Worm (Caenorhabditis elegans) whole organism, young adult: ENCODE measurements around the gene his-73.

Experiments used
- F55B11.4 ChIP-seq: sonication (generic microtip); optimal IDR thresholded peaks from 2 replicates; lab custom pipeline; 2016; ENCODE audit warnings: missing compliant biosample characterization, missing genetic modification characterization, borderline replicate concordance; ENCODE audit not compliant: insufficient read depth
- K12H6.12 ChIP-seq: fragments of 200-800 bp; sonication (Bioruptor generic); optimal IDR thresholded peaks from 2 replicates; lab custom pipeline; 2018; ENCODE audit warnings: mild to moderate bottlenecking, missing genetic modification characterization, missing compliant biosample characterization
- Y53G8AR.9 ChIP-seq: fragments of 200-800 bp; sonication (Bioruptor generic); conservative IDR thresholded peaks from 2 replicates; pipeline ENCODE4 v1.3.6; 2022; ENCODE audit warnings: missing genetic modification reagents, missing genetic modification characterization, missing compliant biosample characterization
- Y67H2A.10 ChIP-seq: fragments of 200-800 bp; sonication (Bioruptor generic); conservative IDR thresholded peaks from 2 replicates; pipeline ENCODE4 v1.3.6; 2022; ENCODE audit warnings: missing genetic modification reagents, missing genetic modification characterization, missing compliant biosample characterization
- ZK185.1 ChIP-seq: sonication (generic microtip); optimal IDR thresholded peaks from 2 replicates; lab custom pipeline; 2016; ENCODE audit warnings: mild to moderate bottlenecking, missing genetic modification characterization, missing compliant biosample characterization; ENCODE audit not compliant: poor library complexity, severe bottlenecking
- ama-1 ChIP-seq, 3 experiments: fragments of 150-350 bp in 1 of 3; sonication (generic microtip) in 2 of 3; optimal IDR thresholded peaks; 2 replicates each; lab custom pipeline; 2014 to 2018; ENCODE audit warnings: missing biosample characterization in 2 of 3, missing genetic modification characterization in 2 of 3, missing genetic modification reagents in 2 of 3
- attf-3 ChIP-seq: fragments of 200-800 bp; sonication (Bioruptor generic); conservative IDR thresholded peaks from 2 replicates; pipeline ENCODE4 v1.3.6; 2022; ENCODE audit warnings: missing genetic modification reagents, missing genetic modification characterization, missing compliant biosample characterization
- cebp-1 ChIP-seq, 2 experiments: fragments of 200-800 bp in 1 of 2; sonication (Bioruptor generic) in 1 of 2; sonication (generic microtip) in 1 of 2; IDR thresholded peaks in 1 of 2; optimal IDR thresholded peaks in 1 of 2; 2 replicates each; pipeline versions ENCODE4 v1.3.6 to Lab custom; 2017 to 2022; ENCODE audit warnings: missing compliant biosample characterization in 2 of 2, missing genetic modification characterization in 2 of 2, mild to moderate bottlenecking in 1 of 2, missing genetic modification reagents in 1 of 2, moderate library complexity in 1 of 2
- ceh-100 ChIP-seq: fragments of 200-800 bp; sonication (Bioruptor generic); IDR thresholded peaks from 2 replicates; pipeline ENCODE4 v1.3.6; 2022; ENCODE audit warnings: missing genetic modification reagents, missing genetic modification characterization, missing compliant biosample characterization
- dox-1 ChIP-seq: fragments of 200-800 bp; sonication (Bioruptor generic); IDR thresholded peaks from 2 replicates; pipeline ENCODE4 v1.3.6; 2022; ENCODE audit warnings: missing genetic modification reagents, missing genetic modification characterization, missing compliant biosample characterization
- hlh-12 ChIP-seq: sonication (generic microtip); optimal IDR thresholded peaks from 2 replicates; lab custom pipeline; 2016; ENCODE audit warnings: missing genetic modification characterization, missing compliant biosample characterization
- hmg-1.2 ChIP-seq: fragments of 200-800 bp; sonication (Bioruptor generic); IDR thresholded peaks from 2 replicates; pipeline ENCODE4 v1.3.6; 2022; ENCODE audit warnings: missing genetic modification reagents, missing genetic modification characterization, missing compliant biosample characterization
- hmg-20 ChIP-seq: fragments of 200-800 bp; sonication (Bioruptor generic); IDR thresholded peaks from 2 replicates; pipeline ENCODE4 v1.3.6; 2022; ENCODE audit warnings: missing genetic modification reagents, missing genetic modification characterization, missing compliant biosample characterization
- lag-1 ChIP-seq: fragments of 200-800 bp; sonication (Bioruptor generic); IDR thresholded peaks from 2 replicates; pipeline ENCODE4 v1.3.6; 2022; ENCODE audit warnings: missing genetic modification reagents, missing genetic modification characterization, missing compliant biosample characterization
- let-607 ChIP-seq, 2 experiments: fragments of 200-800 bp in 1 of 2; sonication (Bioruptor generic) in 1 of 2; sonication (generic microtip) in 1 of 2; optimal IDR thresholded peaks; 2 replicates each; lab custom pipeline; 2016 to 2018; ENCODE audit warnings: mild to moderate bottlenecking in 2 of 2, missing compliant biosample characterization in 2 of 2, missing genetic modification characterization in 2 of 2, moderate library complexity in 2 of 2, missing genotype in 1 of 2
- lin-35 ChIP-seq, 3 experiments: fragments of 150-350 bp in 2 of 3; sonication (generic microtip) in 1 of 3; optimal IDR thresholded peaks; 2 replicates each; lab custom pipeline; 2014 to 2018; ENCODE audit warnings: missing biosample characterization in 3 of 3, missing genetic modification characterization in 3 of 3, missing genetic modification reagents in 3 of 3
- lin-40 ChIP-seq: sonication (generic microtip); optimal IDR thresholded peaks from 2 replicates; lab custom pipeline; 2016; ENCODE audit warnings: missing genetic modification characterization, mild to moderate bottlenecking, missing compliant biosample characterization, missing genotype, missing genetic modification reagents
- lin-54 ChIP-seq: fragments of 200-800 bp; sonication (Bioruptor generic); optimal IDR thresholded peaks from 2 replicates; lab custom pipeline; 2018; ENCODE audit warnings: mild to moderate bottlenecking, missing genetic modification characterization, missing compliant biosample characterization
- madf-10 ChIP-seq: sonication (generic microtip); optimal IDR thresholded peaks from 2 replicates; lab custom pipeline; 2016; ENCODE audit warnings: mild to moderate bottlenecking, missing genetic modification characterization, missing compliant biosample characterization
- mes-4 ChIP-seq: sonication (generic microtip); optimal IDR thresholded peaks from 2 replicates; lab custom pipeline; 2016; ENCODE audit warnings: missing genotype, missing genetic modification characterization, missing compliant biosample characterization
- nfyb-1 ChIP-seq: fragments of 200-800 bp; sonication (Bioruptor generic); IDR thresholded peaks from 2 replicates; pipeline ENCODE4 v1.3.6; 2022; ENCODE audit warnings: missing genetic modification reagents, missing genetic modification characterization, missing compliant biosample characterization
- nhr-120 ChIP-seq: fragments of 200-800 bp; sonication (Bioruptor generic); IDR thresholded peaks from 2 replicates; pipeline ENCODE4 v1.3.6; 2022; ENCODE audit warnings: missing genetic modification characterization, missing compliant biosample characterization
- nhr-80 ChIP-seq: sonication (generic microtip); optimal IDR thresholded peaks from 2 replicates; lab custom pipeline; 2016; ENCODE audit warnings: missing genetic modification characterization, missing compliant biosample characterization
- pha-4 ChIP-seq: fragments of 150-350 bp; sonication (generic microtip); optimal IDR thresholded peaks from 2 replicates; lab custom pipeline; 2014; ENCODE audit warnings: missing biosample characterization, missing genetic modification reagents, missing genetic modification characterization
- sdz-38 ChIP-seq: sonication (generic microtip); optimal IDR thresholded peaks from 2 replicates; lab custom pipeline; 2016; ENCODE audit warnings: missing genotype, missing genetic modification characterization, missing compliant biosample characterization
- snpc-1.1 ChIP-seq: sonication (generic microtip); optimal IDR thresholded peaks from 2 replicates; lab custom pipeline; 2017; ENCODE audit warnings: missing genetic modification characterization, mild to moderate bottlenecking, missing compliant biosample characterization, antibody characterized with exemption, moderate library complexity, missing genotype, missing genetic modification reagents; ENCODE audit not compliant: insufficient read depth
- snpc-4 ChIP-seq, 5 experiments: fragments of 150-350 bp in 1 of 5; sonication (generic microtip) in 4 of 5; optimal IDR thresholded peaks; 2 replicates each; lab custom pipeline; 2014 to 2018; ENCODE audit warnings: missing genetic modification characterization in 5 of 5, missing biosample characterization in 3 of 5, antibody characterized with exemption in 2 of 5, mild to moderate bottlenecking in 2 of 5, missing compliant biosample characterization in 2 of 5, missing genotype in 2 of 5, moderate library complexity in 2 of 5, missing genetic modification reagents in 1 of 5
- tbp1 ChIP-seq: fragments of 200-800 bp; sonication (Bioruptor generic); optimal IDR thresholded peaks from 2 replicates; lab custom pipeline; 2018; ENCODE audit warnings: mild to moderate bottlenecking, missing genetic modification characterization, missing compliant biosample characterization
- ztf-25 ChIP-seq: fragments of 200-800 bp; sonication (Bioruptor generic); IDR thresholded peaks from 2 replicates; pipeline ENCODE4 v1.3.6; 2022; ENCODE audit warnings: missing genetic modification reagents, missing genetic modification characterization, missing compliant biosample characterization
- ztf-6 ChIP-seq: fragments of 200-800 bp; sonication (Bioruptor generic); IDR thresholded peaks from 2 replicates; pipeline ENCODE4 v1.3.6; 2022; ENCODE audit warnings: missing genetic modification reagents, missing genetic modification characterization, missing compliant biosample characterization

The his-73 gene

ce11 chrII:13193563-13194103 lies 10.1 kb downstream of the his-73 start:
- TF ChIP-seq ztf-6 (GFP tag; lab: Robert Waterston, UW), result no peak
- TF ChIP-seq F55B11.4, result no peak
- TF ChIP-seq ceh-100, result no peak
- no peak for TF ChIP-seq cebp-1 (GFP tag; IDR thresholded peaks at IDR 0.05; lab: Robert Waterston, UW)
- TF ChIP-seq cebp-1 (tag; optimal IDR thresholded peaks at IDR 0.05; lab: Kevin White, UChicago), result peak; percentile 60

- peak; percentile 24 for TF ChIP-seq K12H6.12 (tag; lab: Kevin White, UChicago)
- no peak for TF ChIP-seq lag-1 (GFP tag; lab: Robert Waterston, UW)
- peak; percentile 1 for TF ChIP-seq lin-54 (GFP tag; lab: Kevin White, UChicago)
- no peak for TF ChIP-seq cebp-1 (GFP tag; IDR thresholded peaks at IDR 0.05; lab: Robert Waterston, UW)
- peak; percentile 55 for TF ChIP-seq cebp-1 (tag; optimal IDR thresholded peaks at IDR 0.05; lab: Kevin White, UChicago)
- TF ChIP-seq nhr-80 (tag; lab: Kevin White, UChicago), result peak; percentile 77
- peak; percentile 45 for TF ChIP-seq lin-40 (tag; lab: Kevin White, UChicago)
- TF ChIP-seq madf-10, result no peak
- TF ChIP-seq pha-4 (tag; lab: Kevin White, UChicago), result peak; percentile 41
- TF ChIP-seq hmg-1.2 (GFP tag; lab: Robert Waterston, UW), result peak; percentile 79; the same call in 1 of the 2 replicates
- TF ChIP-seq snpc-4 (GFP tag; optimal IDR thresholded peaks at IDR 0.05; lab: Kevin White, UChicago), result no peak
- peak in 2 of 4 experiments; percentile 0 to 8 for TF ChIP-seq snpc-4 (tag; optimal IDR thresholded peaks at IDR 0.05; lab: Kevin White, UChicago)
- TF ChIP-seq lin-35 (GFP tag; optimal IDR thresholded peaks at IDR 0.05; lab: Kevin White, UChicago), result peak in 1 of 3 experiments; percentile 16
- TF ChIP-seq dox-1 (GFP tag; lab: Robert Waterston, UW), result peak; percentile 55; the same call in 1 of the 2 replicates
- TF ChIP-seq hlh-12 (tag; lab: Kevin White, UChicago), result no peak
- TF ChIP-seq let-607 (tag; optimal IDR thresholded peaks at IDR 0.05; lab: Kevin White, UChicago), result peak in 1 of 2 experiments; percentile 6
- no peak for TF ChIP-seq nhr-120
- TF ChIP-seq ZK185.1 (tag; lab: Kevin White, UChicago), result peak; percentile 12
These were observed 11.7 kb downstream of the his-73 start, which contains the start of gene lec-1 for ce11 chrII:13195163-13195562. lec-1 (plus strand) TSS chrII:13195549.

ce11 chrII:13195706-13196417 lies 12.4 kb downstream of the his-73 start:
- no peak for TF ChIP-seq tbp1 (GFP tag; lab: Kevin White, UChicago)
- no peak for TF ChIP-seq ztf-25
- TF ChIP-seq attf-3 (GFP tag; lab: Robert Waterston, UW), result no peak
- no peak for TF ChIP-seq hmg-20 (GFP tag; lab: Robert Waterston, UW)
- no peak for TF ChIP-seq ama-1 (optimal IDR thresholded peaks at IDR 0.05; lab: Kevin White, UChicago)
- TF ChIP-seq ama-1 (GFP tag; optimal IDR thresholded peaks at IDR 0.05; lab: Kevin White, UChicago), result no peak
- TF ChIP-seq mes-4, result no peak
- TF ChIP-seq snpc-1.1 (tag; lab: Kevin White, UChicago), result peak; percentile 3
- TF ChIP-seq Y53G8AR.9, result 0 out of 2 replicates have a peak, but pooled peaks have one; percentile 7
- no peak for TF ChIP-seq nfyb-1 (GFP tag; lab: Robert Waterston, UW)
- no peak for TF ChIP-seq Y67H2A.10
- no peak for TF ChIP-seq sdz-38
